Worm (Caenorhabditis elegans) whole organism, midembryonic: ENCODE results near the gene sdhd-1.

Experiments used
- klf-2 ChIP-seq: fragments of 200-800 bp; sonication (Bioruptor generic); conservative IDR thresholded peaks from 2 replicates; pipeline ENCODE4 v1.3.6; 2022; ENCODE audit warnings: missing genetic modification reagents, missing genetic modification characterization, missing compliant biosample characterization
- ztf-23 ChIP-seq: fragments of 200-800 bp; sonication (Bioruptor generic); IDR thresholded peaks from 2 replicates; pipeline ENCODE4 v1.3.6; 2022; ENCODE audit warnings: missing genetic modification reagents, missing genetic modification characterization, missing compliant biosample characterization
- ztf-29 ChIP-seq: fragments of 200-800 bp; sonication (Bioruptor generic); IDR thresholded peaks from 2 replicates; pipeline ENCODE4 v1.3.6; 2022; ENCODE audit warnings: missing genetic modification reagents, missing genetic modification characterization, missing compliant biosample characterization

DNA sequence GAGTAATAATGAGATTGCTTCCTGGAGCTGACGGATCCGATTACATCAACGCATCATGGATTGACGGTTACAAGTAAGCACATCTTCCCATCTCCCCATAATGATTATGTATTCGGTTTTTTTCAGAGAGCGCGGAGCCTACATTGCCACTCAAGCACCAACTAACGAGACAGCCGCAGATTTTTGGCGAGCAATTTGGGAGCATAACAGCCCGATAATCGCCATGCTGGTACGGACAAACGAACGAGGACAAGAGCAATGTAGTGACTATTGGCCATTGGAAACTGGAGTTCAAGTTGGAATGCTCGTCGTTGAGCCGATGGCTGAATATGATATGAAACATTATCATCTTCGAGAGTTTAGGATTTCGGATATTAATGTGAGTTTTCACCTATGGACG lies 38.8 kb downstream of the sdhd-1 start:
- TF ChIP-seq ztf-29 (GFP tag; lab: Robert Waterston, UW) (no peak), klf-2 (GFP tag; lab: Robert Waterston, UW) (no peak), ztf-23 (GFP tag; lab: Robert Waterston, UW) (no peak)
